Fruit fly (Drosophila melanogaster) whole organism, embryonic: Measurements from ENCODE around the gene CG10226.

Experiments used
- CG11398 ChIP-seq: fragments of 200-800 bp; sonication (Bioruptor generic); optimal IDR thresholded peaks from 2 replicates; lab custom pipeline; 2016; ENCODE audit warnings: missing biosample characterization, missing genetic modification characterization
- CG11560 ChIP-seq: fragments of 200-800 bp; sonication (Bioruptor generic); IDR thresholded peaks from 3 replicates; pipeline ENCODE4 v1.3.6; 2022; ENCODE audit warnings: missing biosample characterization, missing genetic modification characterization
- CG12769 ChIP-seq: fragments of 200-800 bp; sonication (Bioruptor generic); optimal IDR thresholded peaks from 2 replicates; lab custom pipeline; 2019; ENCODE audit warnings: missing biosample characterization, mild to moderate bottlenecking, missing genetic modification characterization, moderate library complexity
- CG31224 ChIP-seq: fragments of 200-800 bp; sonication (Bioruptor generic); IDR thresholded peaks from 2 replicates; pipeline ENCODE4 v1.3.6; 2022; ENCODE audit warnings: missing biosample characterization, missing genetic modification characterization
- CG33213 ChIP-seq: fragments of 200-800 bp; sonication (Bioruptor generic); optimal IDR thresholded peaks from 3 replicates; lab custom pipeline; 2016; ENCODE audit warnings: missing biosample characterization, missing genetic modification characterization
- D19A ChIP-seq: fragments of 200-800 bp; optimal IDR thresholded peaks from 3 replicates; lab custom pipeline; 2019; ENCODE audit warnings: missing biosample characterization, mild to moderate bottlenecking, missing genetic modification characterization, moderate library complexity
- Dip2 ChIP-seq: fragments of 200-800 bp; sonication (Bioruptor generic); IDR thresholded peaks from 2 replicates; pipeline ENCODE4 v1.3.6; 2022; ENCODE audit warnings: missing biosample characterization, missing genetic modification characterization
- Drgx ChIP-seq: fragments of 200-800 bp; sonication (Bioruptor generic); IDR thresholded peaks from 2 replicates; pipeline ENCODE4 v1.3.6; 2022; ENCODE audit warnings: missing biosample characterization, missing genetic modification characterization
- E2f2 ChIP-seq: fragments of 200-800 bp; sonication (Bioruptor generic); IDR thresholded peaks from 2 replicates; pipeline ENCODE4 v1.3.6; 2022; ENCODE audit warnings: missing biosample characterization, missing genetic modification characterization
- HLH4C ChIP-seq: fragments of 200-800 bp; sonication (Bioruptor generic); IDR thresholded peaks from 3 replicates; pipeline ENCODE4 v1.3.6; 2022; ENCODE audit warnings: missing biosample characterization, missing genetic modification characterization; ENCODE audit not compliant: partially characterized antibody
- HmgZ ChIP-seq: fragments of 200-800 bp; sonication (Bioruptor generic); optimal IDR thresholded peaks from 2 replicates; lab custom pipeline; 2018; ENCODE audit warnings: missing biosample characterization, mild to moderate bottlenecking, missing genetic modification characterization
- Hr39 ChIP-seq: fragments of >200 bp; optimal IDR thresholded peaks from 2 replicates; lab custom pipeline; 2017
- Med ChIP-seq: fragments of 200-800 bp; sonication (Bioruptor generic); peaks from one replicate; lab custom pipeline; 2016; ENCODE audit warnings: missing biosample characterization, missing genetic modification characterization, mild to moderate bottlenecking, inconsistent platforms, moderate library complexity
- Ssrp ChIP-seq: fragments of 200-800 bp; sonication (Bioruptor generic); optimal IDR thresholded peaks from 2 replicates; lab custom pipeline; 2018; ENCODE audit warnings: missing biosample characterization, mild to moderate bottlenecking, missing genetic modification characterization, moderate library complexity
- al ChIP-seq: fragments of 200-800 bp; sonication (Bioruptor generic); IDR thresholded peaks from 2 replicates; pipeline ENCODE4 v1.3.6; 2022; ENCODE audit warnings: missing biosample characterization, missing genetic modification characterization
- bcd ChIP-seq: fragments of 200-800 bp; sonication (Bioruptor generic); optimal IDR thresholded peaks from 2 replicates; lab custom pipeline; 2017; ENCODE audit warnings: missing biosample characterization, mild to moderate bottlenecking, missing genetic modification characterization
- cad ChIP-seq: fragments of >200 bp; optimal IDR thresholded peaks from 2 replicates; lab custom pipeline; 2017; ENCODE audit warnings: missing biosample characterization, missing genetic modification characterization
- cg ChIP-seq: fragments of 200-800 bp; sonication (Bioruptor generic); optimal IDR thresholded peaks from 3 replicates; lab custom pipeline; 2019; ENCODE audit warnings: missing biosample characterization, mild to moderate bottlenecking, missing genetic modification characterization, moderate library complexity
- chinmo ChIP-seq: fragments of 200-800 bp; sonication (Bioruptor generic); IDR thresholded peaks from 4 replicates; pipeline ENCODE4 v1.3.6; 2022; ENCODE audit warnings: missing biosample characterization, missing genetic modification characterization; ENCODE audit not compliant: partially characterized antibody
- corto ChIP-seq: fragments of 200-800 bp; sonication (Bioruptor generic); optimal IDR thresholded peaks from 2 replicates; lab custom pipeline; 2016; ENCODE audit warnings: missing biosample characterization, mild to moderate bottlenecking, missing genetic modification characterization, moderate library complexity
- eve ChIP-seq, 2 experiments: fragments of >200 bp; optimal IDR thresholded peaks; 2 replicates each; lab custom pipeline; 2017; ENCODE audit warnings: missing biosample characterization in 2 of 2, missing genetic modification characterization in 2 of 2
- grau ChIP-seq: fragments of 200-800 bp; optimal IDR thresholded peaks from 3 replicates; lab custom pipeline; 2019; ENCODE audit warnings: missing biosample characterization, mild to moderate bottlenecking, missing genetic modification characterization, moderate library complexity
- grn ChIP-seq: fragments of 200-800 bp; sonication (Bioruptor generic); optimal IDR thresholded peaks from 3 replicates; lab custom pipeline; 2017; ENCODE audit warnings: missing biosample characterization, missing genetic modification characterization
- hb ChIP-seq: fragments of 200-800 bp; sonication (Bioruptor generic); IDR thresholded peaks from 3 replicates; pipeline ENCODE4 v1.3.6; 2022; ENCODE audit warnings: missing biosample characterization, missing genetic modification characterization; ENCODE audit not compliant: partially characterized antibody
- jigr1 ChIP-seq: fragments of 200-800 bp; sonication (Bioruptor generic); IDR thresholded peaks from 3 replicates; pipeline ENCODE4 v1.3.6; 2022; ENCODE audit warnings: missing biosample characterization, missing genetic modification characterization
- kni ChIP-seq: fragments of 200-800 bp; sonication (Bioruptor generic); optimal IDR thresholded peaks from 3 replicates; lab custom pipeline; 2017; ENCODE audit warnings: mild to moderate bottlenecking, missing biosample characterization, missing genetic modification reagents, missing genetic modification characterization
- nmo ChIP-seq: fragments of 200-800 bp; sonication (Bioruptor generic); optimal IDR thresholded peaks from 2 replicates; lab custom pipeline; 2018; ENCODE audit warnings: missing biosample characterization, mild to moderate bottlenecking, missing genetic modification characterization, moderate library complexity
- peb ChIP-seq: fragments of 200-800 bp; sonication (Bioruptor generic); IDR thresholded peaks from 2 replicates; pipeline ENCODE4 v1.3.6; 2022; ENCODE audit warnings: missing biosample characterization, missing genetic modification characterization
- pnt ChIP-seq: fragments of 200-800 bp; sonication (Bioruptor generic); optimal IDR thresholded peaks from 3 replicates; lab custom pipeline; 2016; ENCODE audit warnings: missing biosample characterization, missing genetic modification characterization
- row ChIP-seq: fragments of 200-800 bp; sonication (Bioruptor generic); IDR thresholded peaks from 3 replicates; pipeline ENCODE4 v1.3.6; 2022; ENCODE audit warnings: missing biosample characterization, missing genetic modification characterization
- sd ChIP-seq: fragments of 200-800 bp; sonication (Bioruptor generic); optimal IDR thresholded peaks from 3 replicates; lab custom pipeline; 2018; ENCODE audit warnings: missing biosample characterization, mild to moderate bottlenecking, missing genetic modification characterization, moderate library complexity
- sqz ChIP-seq: fragments of 200-800 bp; sonication (Bioruptor generic); optimal IDR thresholded peaks from 3 replicates; lab custom pipeline; 2018; ENCODE audit warnings: missing biosample characterization, mild to moderate bottlenecking, missing genetic modification characterization

Gene CG10226

DNA sequence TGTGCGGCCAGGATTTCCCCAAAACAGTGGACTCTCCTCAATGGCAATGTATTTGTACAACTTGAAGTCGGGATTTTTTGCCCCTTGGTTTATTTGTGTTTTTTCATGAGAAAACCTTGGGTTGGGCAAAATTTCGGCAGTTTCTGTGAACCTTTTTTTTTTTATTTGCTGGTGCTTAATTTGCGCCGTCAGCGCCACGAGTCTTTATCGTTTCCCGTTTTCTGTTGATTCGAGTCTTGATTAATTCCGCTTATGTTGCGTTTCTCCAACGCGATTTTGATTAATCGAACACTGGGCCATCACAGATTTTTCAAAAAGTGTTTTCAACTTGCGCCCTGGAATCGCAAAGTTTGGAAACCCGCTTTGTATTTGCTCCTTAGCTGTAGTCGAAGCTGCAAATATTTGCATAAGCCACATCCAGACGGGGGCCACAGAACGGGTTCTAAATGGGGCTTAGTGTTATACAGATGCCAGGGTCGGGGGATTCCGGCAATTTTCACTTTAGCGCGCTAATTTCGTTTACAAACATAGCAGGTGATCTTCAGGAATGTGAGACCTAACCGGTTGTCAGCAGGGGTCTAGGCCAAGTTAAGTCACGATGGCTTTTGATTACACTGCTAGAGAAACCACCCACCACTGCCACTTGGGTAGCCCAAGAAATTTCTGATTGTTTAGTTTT is 14.7 kb upstream of the CG10226 start (continued):
- TF ChIP-seq al (GFP tag; lab: Robert Waterston, UW) (no peak), grn (GFP tag; lab: Kevin White, UChicago) (no peak), cad (GFP tag; lab: Kevin White, UChicago) (no peak), jigr1 (GFP tag; lab: Robert Waterston, UW) (no peak), CG11398 (GFP tag; lab: Kevin White, UChicago) (no peak), Med (GFP tag; lab: Kevin White, UChicago) (peak; percentile 11), E2f2 (GFP tag; lab: Robert Waterston, UW) (no peak), CG33213 (GFP tag; lab: Kevin White, UChicago) (no peak), CG12769 (tag; lab: Kevin White, UChicago) (peak; percentile 17), peb (GFP tag; lab: Robert Waterston, UW) (no peak), hb (GFP tag; lab: Robert Waterston, UW) (no peak), CG11560 (tag; lab: Robert Waterston, UW) (no peak)

DNA sequence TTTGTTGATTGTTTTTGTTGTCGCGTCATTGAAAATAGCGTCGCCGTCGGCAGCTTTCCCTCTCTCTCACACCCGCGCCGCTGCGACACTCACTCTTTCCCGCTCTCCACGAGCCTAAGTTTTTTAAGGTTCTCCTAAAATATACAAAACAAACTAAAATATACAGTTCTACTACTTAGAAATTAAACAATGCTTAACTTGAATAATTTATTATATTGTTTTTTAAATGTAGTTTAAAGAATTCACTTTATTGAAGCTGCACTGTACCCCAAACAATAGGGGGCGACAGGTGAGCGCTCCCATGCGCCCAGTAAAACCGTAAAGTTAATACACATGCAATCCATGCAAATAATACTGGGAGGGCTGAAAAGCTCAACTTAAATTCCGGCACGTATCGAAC is 13.9 kb upstream of the CG10226 start:
- TF ChIP-seq row = 0 out of 3 replicates have a peak, but pooled peaks have one; percentile 18
- TF ChIP-seq HmgZ (tag; lab: Kevin White, UChicago) = no peak
- TF ChIP-seq grau (tag; lab: Kevin White, UChicago) = peak; percentile 55
- TF ChIP-seq sd = peak; percentile 32

DNA sequence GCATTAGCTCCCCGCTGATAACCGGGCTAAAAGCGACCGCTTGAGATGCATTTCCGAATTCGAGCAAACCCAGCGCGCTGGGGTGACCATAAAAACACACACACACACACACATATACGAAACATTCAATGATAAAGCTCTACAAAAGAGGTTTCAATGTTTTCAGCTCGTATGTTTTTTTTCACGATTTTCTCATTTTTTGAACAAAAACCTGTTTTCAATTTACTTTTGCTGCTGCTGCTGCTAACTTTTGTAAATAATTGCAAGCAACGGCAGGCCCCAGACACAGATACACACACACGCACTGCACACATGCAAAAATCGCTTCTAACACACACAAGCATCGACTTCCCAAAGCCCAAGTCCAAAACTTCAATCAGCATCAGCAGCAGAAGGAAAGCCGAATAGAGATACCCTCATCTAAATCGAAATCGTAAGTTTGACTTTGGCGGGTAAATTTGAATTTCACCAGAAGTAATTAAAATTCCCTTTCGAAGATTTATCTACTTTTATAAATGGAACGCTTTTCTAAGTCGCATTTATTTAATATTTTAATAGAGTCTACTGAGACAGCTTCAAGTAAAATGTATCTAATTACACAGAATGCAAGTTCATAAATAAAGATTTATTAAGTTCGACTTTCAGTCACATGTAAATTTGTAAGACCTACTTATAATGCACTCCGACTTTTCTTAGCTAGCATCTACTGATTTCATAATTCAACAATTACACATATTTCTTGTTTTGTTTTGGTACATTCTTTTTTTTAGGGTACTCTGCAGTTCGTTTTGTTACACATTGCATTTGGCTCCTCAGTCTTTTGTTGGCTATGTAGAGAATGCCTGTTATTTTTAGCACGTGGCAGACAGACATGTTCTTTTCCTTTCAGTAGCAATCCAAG is 9.6 kb upstream of the CG10226 start:
- TF ChIP-seq Ssrp (tag; lab: Kevin White, UChicago) (no peak), pnt (GFP tag; lab: Kevin White, UChicago) (no peak), eve (GFP tag; optimal IDR thresholded peaks at IDR 0.05; lab: Kevin White, UChicago) (no peak), HLH4C (GFP tag; lab: Robert Waterston, UW) (no peak), D19A (tag; lab: Kevin White, UChicago) (peak; percentile 59), chinmo (GFP tag; lab: Robert Waterston, UW) (peak; percentile 76; the same call in 1 of the 4 replicates), bcd (GFP tag; lab: Kevin White, UChicago) (no peak), cg (GFP tag; lab: Kevin White, UChicago) (peak; percentile 53), CG31224 (GFP tag; lab: Robert Waterston, UW) (no peak), sqz (GFP tag; lab: Kevin White, UChicago) (no peak), nmo (GFP tag; lab: Kevin White, UChicago) (no peak), Drgx (GFP tag; lab: Robert Waterston, UW) (peak; percentile 63), Hr39 (no peak), kni (GFP tag; lab: Kevin White, UChicago) (no peak), corto (GFP tag; lab: Kevin White, UChicago) (peak; percentile 15)

DNA sequence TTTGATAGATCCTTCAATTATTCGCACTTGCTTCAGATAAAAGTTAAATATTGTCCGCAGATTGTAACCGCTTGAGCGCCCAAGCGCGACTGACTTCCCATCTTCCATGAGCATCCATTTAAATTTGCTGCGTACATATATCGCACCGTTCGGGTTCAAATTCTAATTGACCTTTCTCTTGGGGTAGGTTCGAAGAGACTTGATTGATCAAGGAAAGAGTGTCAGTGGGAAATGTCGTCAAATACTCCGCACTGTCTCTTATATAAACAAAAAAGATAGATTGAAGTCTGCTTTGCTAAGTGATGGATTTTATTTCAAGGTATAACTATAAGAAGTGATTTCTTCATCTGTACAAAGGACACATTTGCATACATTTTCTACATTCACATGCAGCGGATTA is 5.8 kb upstream of the CG10226 start, which contains the start of gene Mdr65:
Gene Mdr65 (minus strand): TSS at position 101 of the 400 bp plus-strand sequence.
- TF ChIP-seq Dip2 = no peak
